Worm (Caenorhabditis elegans) whole organism, L2 larva: ENCODE measurements around the gene M176.5.

Experiments used
- ZK546.5 ChIP-seq: sonication (generic microtip); optimal IDR thresholded peaks from 2 replicates; lab custom pipeline; 2017; ENCODE audit warnings: missing biosample characterization, missing genetic modification characterization
- alr-1 ChIP-seq: fragments of 150-350 bp; optimal IDR thresholded peaks from 2 replicates; lab custom pipeline; 2014; ENCODE audit warnings: missing biosample characterization, missing genetic modification characterization
- egl-27 ChIP-seq: sonication (generic microtip); optimal IDR thresholded peaks from 3 replicates; lab custom pipeline; 2017; ENCODE audit warnings: missing biosample characterization, missing genetic modification reagents, missing genetic modification characterization
- elt-1 ChIP-seq: fragments of 150-350 bp; optimal IDR thresholded peaks from 2 replicates; lab custom pipeline; 2014; ENCODE audit warnings: missing biosample characterization, missing genetic modification characterization
- elt-3 ChIP-seq: sonication (generic microtip); optimal IDR thresholded peaks from 2 replicates; lab custom pipeline; 2017; ENCODE audit warnings: missing biosample characterization, missing genetic modification characterization
- gmeb-1 ChIP-seq: fragments of 150-350 bp; optimal IDR thresholded peaks from 2 replicates; lab custom pipeline; 2014; ENCODE audit warnings: missing biosample characterization, missing genetic modification characterization
- lin-39 ChIP-seq: fragments of 150-350 bp; optimal IDR thresholded peaks from 2 replicates; lab custom pipeline; 2014; ENCODE audit warnings: missing biosample characterization, missing genetic modification reagents, missing genetic modification characterization
- nhr-10 ChIP-seq: sonication (generic microtip); optimal IDR thresholded peaks from 2 replicates; lab custom pipeline; 2017; ENCODE audit warnings: missing biosample characterization, missing genetic modification characterization
- nhr-23 ChIP-seq: fragments of 150-350 bp; optimal IDR thresholded peaks from 2 replicates; lab custom pipeline; 2014; ENCODE audit warnings: missing biosample characterization, missing genetic modification reagents, missing genetic modification characterization
- unc-62 ChIP-seq: fragments of 150-350 bp; optimal IDR thresholded peaks from 2 replicates; lab custom pipeline; 2014; ENCODE audit warnings: missing biosample characterization, missing genetic modification reagents, missing genetic modification characterization

- TF ChIP-seq elt-3 (tag; lab: Kevin White, UChicago) (no peak), egl-27 (tag; lab: Kevin White, UChicago) (no peak), nhr-23 (tag; lab: Kevin White, UChicago) (no peak), nhr-10 (no peak), unc-62 (GFP tag; lab: Kevin White, UChicago) (no peak), lin-39 (tag; lab: Kevin White, UChicago) (no peak), ZK546.5 (tag; lab: Kevin White, UChicago) (no peak), gmeb-1 (tag; lab: Kevin White, UChicago) (no peak), elt-1 (no peak), alr-1 (no peak)
Measured at ce11 chrII:9438853-9439252, 11.3 kb upstream of the M176.5 start.
